Worm (Caenorhabditis elegans): ENCODE measurements around the gene nceh-1.

ce11 chrV:19391242-19391641 lies 14.0 kb downstream of the nceh-1 start:
- no peak for TF ChIP-seq nhr-11 (tag; optimal IDR thresholded peaks at IDR 0.05)
- no peak for TF ChIP-seq pha-4 (tag; optimal IDR thresholded peaks at IDR 0.05)
- TF ChIP-seq F13H6.1 (tag; optimal IDR thresholded peaks at IDR 0.05) = no peak
- TF ChIP-seq unc-42 (tag; optimal IDR thresholded peaks at IDR 0.05) = no peak
- no peak for TF ChIP-seq fkh-10 (GFP tag; optimal IDR thresholded peaks at IDR 0.05)
- no peak for TF ChIP-seq che-1 (tag; optimal IDR thresholded peaks at IDR 0.05)
- TF ChIP-seq pqm-1 (tag; optimal IDR thresholded peaks at IDR 0.05) = no peak
- no peak for TF ChIP-seq eyg-1 (tag; optimal IDR thresholded peaks at IDR 0.05)
- TF ChIP-seq unc-3 (GFP tag; conservative IDR thresholded peaks at IDR 0.05) = no peak
- TF ChIP-seq unc-3 (tag; optimal IDR thresholded peaks at IDR 0.05) = no peak
